Fruit fly (Drosophila melanogaster): ENCODE data around the gene CG34382.
A peak's percentile ranks its signal among the peaks of the same experiment; 100 is the strongest.

Gene CG34382

DNA sequence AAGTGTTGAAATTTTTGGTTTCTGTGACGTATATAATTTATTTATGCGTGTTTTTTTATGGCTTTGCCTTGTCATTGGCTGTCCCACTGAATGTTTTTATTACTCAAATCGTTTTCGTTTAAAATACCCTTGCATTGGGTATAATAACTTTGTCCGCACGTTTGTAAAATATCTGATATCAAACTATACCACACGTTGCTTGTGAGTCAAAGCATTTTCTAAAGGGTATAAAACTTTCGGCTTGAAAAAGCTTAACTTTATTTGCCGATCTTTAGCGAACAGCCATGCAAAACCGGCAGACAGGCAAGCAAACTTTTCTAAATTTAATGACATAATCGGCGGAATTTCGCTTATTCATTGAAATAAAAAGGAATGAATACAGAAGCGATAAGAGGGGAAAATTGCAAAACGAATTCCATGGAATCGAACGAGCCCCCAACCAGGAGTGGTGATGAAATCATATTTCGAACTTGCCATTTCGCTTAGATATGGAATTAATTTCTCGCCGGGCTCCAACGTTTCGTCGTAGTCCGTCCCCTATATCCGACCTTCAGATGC is 31.3 kb upstream of the CG34382 start (continued):
- TF ChIP-seq CG32772 (GFP tag; IDR thresholded peaks at IDR 0.05) (0 out of 2 replicates have a peak, but pooled peaks have one; percentile 18), ham (GFP tag; IDR thresholded peaks at IDR 0.05) (no peak), Lpt (GFP tag; optimal IDR thresholded peaks at IDR 0.05) (no peak), CG8944 (GFP tag; optimal IDR thresholded peaks at IDR 0.05) (no peak), da (GFP tag; optimal IDR thresholded peaks at IDR 0.05) (no peak), zf30C (GFP tag; optimal IDR thresholded peaks at IDR 0.05) (no peak), Atf-2 (GFP tag; optimal IDR thresholded peaks at IDR 0.05) (no peak), CG42726 (GFP tag; IDR thresholded peaks at IDR 0.05; ENCODE audit: partially characterized antibody) (no peak), CG32767 (GFP tag; IDR thresholded peaks at IDR 0.05) (no peak), ATbp (GFP tag; optimal IDR thresholded peaks at IDR 0.05) (no peak), Pdp1 (GFP tag; optimal IDR thresholded peaks at IDR 0.05) (peak; percentile 49 to 75), CG14441 (GFP tag; IDR thresholded peaks at IDR 0.05) (peak; percentile 64), CG7839 (tag; optimal IDR thresholded peaks at IDR 0.05) (peak; percentile 57), lola (GFP tag; optimal IDR thresholded peaks at IDR 0.05) (no peak), her (GFP tag; optimal IDR thresholded peaks at IDR 0.05) (peak; percentile 21), prd (optimal IDR thresholded peaks at IDR 0.05) (no peak), prd (GFP tag; IDR thresholded peaks at IDR 0.05) (peak; percentile 52; the same call in 1 of the 3 replicates), psq (GFP tag; optimal IDR thresholded peaks at IDR 0.05) (no peak), CG11398 (GFP tag; optimal IDR thresholded peaks at IDR 0.05) (no peak), HLHmδ (GFP tag; optimal IDR thresholded peaks at IDR 0.05) (no peak), peb (GFP tag; IDR thresholded peaks at IDR 0.05) (no peak), Doc3 (GFP tag; IDR thresholded peaks at IDR 0.05; ENCODE audit: partially characterized antibody) (no peak), CG2202 (tag; optimal IDR thresholded peaks at IDR 0.05) (no peak), ERR (GFP tag; optimal IDR thresholded peaks at IDR 0.05) (peak; percentile 33), Nf-YC (tag; optimal IDR thresholded peaks at IDR 0.05) (peak; percentile 39), sug (tag; optimal IDR thresholded peaks at IDR 0.05) (no peak), tap (tag; optimal IDR thresholded peaks at IDR 0.05) (peak; percentile 57), Ets97D (GFP tag; optimal IDR thresholded peaks at IDR 0.05) (no peak), CG1024 (GFP tag; IDR thresholded peaks at IDR 0.05) (no peak), cad (GFP tag; optimal IDR thresholded peaks at IDR 0.05) (no peak), kni (GFP tag; optimal IDR thresholded peaks at IDR 0.05) (no peak), Oaz (GFP tag; IDR thresholded peaks at IDR 0.05) (no peak), Dref (GFP tag; IDR thresholded peaks at IDR 0.05) (no peak), slou (GFP tag; optimal IDR thresholded peaks at IDR 0.05) (no peak), CG18011 (GFP tag; optimal IDR thresholded peaks at IDR 0.05) (peak; percentile 21), CG10654 (GFP tag; optimal IDR thresholded peaks at IDR 0.05) (no peak), abd-A (tag; optimal IDR thresholded peaks at IDR 0.05) (peak; percentile 75), CG17359 (tag; optimal IDR thresholded peaks at IDR 0.05) (peak; percentile 62), Bdp1 (GFP tag; optimal IDR thresholded peaks at IDR 0.05) (no peak), Trl (optimal IDR thresholded peaks at IDR 0.05) (no peak), Trl (GFP tag; optimal IDR thresholded peaks at IDR 0.05) (no peak), zen2 (GFP tag; IDR thresholded peaks at IDR 0.05; ENCODE audit: partially characterized antibody) (no peak), MTF-1 (GFP tag; optimal IDR thresholded peaks at IDR 0.05; ENCODE audit: borderline replicate concordance) (no peak), CG8924 (tag; optimal IDR thresholded peaks at IDR 0.05) (peak; percentile 41), CG6689 (GFP tag; IDR thresholded peaks at IDR 0.05) (0 out of 2 replicates have a peak, but pooled peaks have one; percentile 22), MBD-R2 (GFP tag; IDR thresholded peaks at IDR 0.05) (peak; percentile 25; the same call in 1 of the 2 replicates), br (optimal IDR thresholded peaks at IDR 0.05) (no peak), jumu (GFP tag; optimal IDR thresholded peaks at IDR 0.05) (no peak), CG17361 (GFP tag; IDR thresholded peaks at IDR 0.05) (peak; percentile 46; the same call in 1 of the 3 replicates), klu (GFP tag; IDR thresholded peaks at IDR 0.05) (no peak), CG10565 (GFP tag; optimal IDR thresholded peaks at IDR 0.05) (no peak)
